Fruit fly (Drosophila melanogaster) whole organism, prepupa: ENCODE measurements around the gene oc.

ENCODE experiments used
- CG10669 ChIP-seq: fragments of 200-800 bp; sonication (Bioruptor generic); optimal IDR thresholded peaks from 3 replicates; lab custom pipeline; 2018; ENCODE audit warnings: missing biosample characterization, mild to moderate bottlenecking, missing genetic modification characterization, moderate library complexity
- CG1621 ChIP-seq: fragments of 200-800 bp; sonication (Bioruptor generic); optimal IDR thresholded peaks from 3 replicates; lab custom pipeline; 2018; ENCODE audit warnings: missing biosample characterization, mild to moderate bottlenecking, missing genetic modification characterization
- CG16779 ChIP-seq: fragments of 200-800 bp; sonication (Bioruptor generic); optimal IDR thresholded peaks from 3 replicates; lab custom pipeline; 2017; ENCODE audit warnings: missing biosample characterization, mild to moderate bottlenecking, missing genetic modification characterization
- CG6163 ChIP-seq: fragments of 200-800 bp; sonication (Bioruptor generic); IDR thresholded peaks from 3 replicates; pipeline ENCODE4 v1.3.6; 2022; ENCODE audit warnings: missing biosample characterization, missing genetic modification characterization
- CG6276 ChIP-seq: fragments of 200-800 bp; sonication (Bioruptor generic); optimal IDR thresholded peaks from 2 replicates; lab custom pipeline; 2017; ENCODE audit warnings: missing biosample characterization, mild to moderate bottlenecking, missing genetic modification characterization
- CG8119 ChIP-seq: fragments of 200-800 bp; sonication (Bioruptor generic); IDR thresholded peaks from 3 replicates; pipeline ENCODE4 v1.3.6; 2022; ENCODE audit warnings: missing biosample characterization, missing genetic modification characterization
- Eip78C ChIP-seq: fragments of 200-800 bp; sonication (Bioruptor generic); peaks from one replicate; lab custom pipeline; 2016; ENCODE audit warnings: missing biosample characterization, missing genetic modification characterization
- Gug ChIP-seq: fragments of 200-800 bp; sonication (Bioruptor generic); IDR thresholded peaks from 2 replicates; pipeline ENCODE4 v1.3.6; 2022; ENCODE audit warnings: missing biosample characterization, missing genetic modification characterization
- Hr4 ChIP-seq: fragments of 200-800 bp; sonication (Bioruptor generic); optimal IDR thresholded peaks from 3 replicates; lab custom pipeline; 2016; ENCODE audit warnings: missing biosample characterization, missing genetic modification characterization
- Lpt ChIP-seq: fragments of 200-800 bp; sonication (Bioruptor generic); optimal IDR thresholded peaks from 3 replicates; lab custom pipeline; 2016; ENCODE audit warnings: missing biosample characterization, missing genetic modification characterization
- Smox ChIP-seq: fragments of 200-800 bp; sonication (Bioruptor generic); optimal IDR thresholded peaks from 3 replicates; lab custom pipeline; 2016; ENCODE audit warnings: missing biosample characterization, missing genetic modification characterization
- Sox102F ChIP-seq: fragments of 200-800 bp; sonication (Bioruptor generic); optimal IDR thresholded peaks from 2 replicates; lab custom pipeline; 2016; ENCODE audit warnings: missing biosample characterization, mild to moderate bottlenecking, missing genetic modification characterization
- dac ChIP-seq: fragments of 200-800 bp; sonication (Bioruptor generic); optimal IDR thresholded peaks from 2 replicates; lab custom pipeline; 2017; ENCODE audit warnings: missing biosample characterization, mild to moderate bottlenecking, missing genetic modification characterization
- fkh ChIP-seq: fragments of 200-800 bp; sonication (Bioruptor generic); optimal IDR thresholded peaks from 3 replicates; lab custom pipeline; 2017; ENCODE audit warnings: missing biosample characterization, mild to moderate bottlenecking, missing genetic modification characterization, moderate library complexity

DNA sequence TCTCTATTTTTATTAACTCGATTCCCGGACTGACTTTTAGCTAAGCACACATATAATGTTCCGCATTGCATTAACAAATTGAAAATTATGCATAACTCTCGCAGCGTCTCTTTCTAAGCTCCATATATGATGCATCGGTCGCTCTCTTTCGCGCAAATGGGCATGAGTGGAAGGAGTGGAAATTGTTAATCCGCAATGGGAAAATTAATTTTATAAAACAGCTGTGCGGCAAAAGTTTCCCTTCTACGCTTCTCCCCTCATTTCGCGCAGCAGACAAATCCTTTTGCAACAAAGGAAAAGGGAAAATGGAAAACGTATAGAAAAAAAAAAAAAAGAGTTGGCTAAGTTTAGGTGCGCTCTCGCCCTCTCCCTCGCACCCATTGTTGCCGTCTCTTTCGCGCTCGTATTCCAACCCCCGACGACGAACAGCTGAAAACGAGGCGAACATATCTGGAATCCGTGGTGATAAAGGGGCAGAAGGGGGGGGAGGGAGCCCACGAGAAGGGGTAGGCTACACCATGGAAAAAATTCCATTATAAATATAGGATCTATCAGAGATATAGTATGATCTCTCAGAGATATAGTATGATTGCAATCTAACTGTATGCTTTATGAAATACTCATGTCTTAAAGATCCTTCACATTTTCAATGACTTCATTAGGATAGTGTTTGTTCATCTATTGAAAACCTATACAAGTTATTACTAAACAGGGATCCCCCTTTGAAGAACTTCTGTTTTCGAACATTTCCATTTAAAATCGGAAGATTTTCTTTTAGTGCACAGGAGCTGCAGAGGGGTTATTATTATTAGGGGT, 14.2 kb downstream of the oc start:
- TF ChIP-seq Gug (no peak), Smox (no peak), CG6276 (GFP tag; lab: Kevin White, UChicago) (no peak), CG1621 (no peak), Eip78C (GFP tag; lab: Kevin White, UChicago) (peak; percentile 3), CG16779 (tag; lab: Kevin White, UChicago) (no peak), CG10669 (no peak), CG8119 (GFP tag; lab: Robert Waterston, UW) (no peak), Hr4 (GFP tag; lab: Kevin White, UChicago) (no peak), CG6163 (GFP tag; lab: Robert Waterston, UW) (no peak), Lpt (GFP tag; lab: Kevin White, UChicago) (no peak), Sox102F (GFP tag; lab: Kevin White, UChicago) (no peak), dac (GFP tag; lab: Kevin White, UChicago) (no peak), fkh (GFP tag; lab: Kevin White, UChicago) (no peak)
